Worm (Caenorhabditis elegans): ENCODE results near the gene ins-6.

DNA sequence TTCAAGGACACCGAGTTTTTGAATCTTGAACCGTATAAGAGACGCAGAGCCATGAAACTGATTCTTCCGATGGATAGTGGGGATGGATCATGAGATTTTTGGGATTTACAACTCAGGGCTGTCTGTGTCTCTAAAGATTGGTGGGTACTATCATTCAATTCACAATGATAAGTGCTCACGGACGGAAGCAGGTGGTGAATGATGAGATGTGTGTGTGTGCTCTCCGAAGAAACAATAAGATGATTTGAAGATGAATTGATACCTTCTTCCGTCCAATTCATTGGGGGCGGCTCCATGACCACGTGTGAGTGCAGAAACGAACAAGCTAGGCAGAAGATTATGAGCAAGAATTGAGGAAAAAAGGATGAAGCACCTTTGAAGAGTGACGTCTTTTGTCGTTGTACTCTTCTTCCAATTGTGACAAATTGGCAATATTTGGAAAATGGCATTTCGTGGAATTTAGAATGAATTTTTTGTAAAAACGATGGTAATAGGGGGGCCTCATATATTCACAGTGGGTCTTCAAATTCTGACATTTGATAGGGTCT, 28.4 kb downstream of the ins-6 start:
- TF ChIP-seq him-1 (tag; optimal IDR thresholded peaks at IDR 0.05) (no peak), W03F9.2 (tag; optimal IDR thresholded peaks at IDR 0.05) (no peak)

All from whole organism, L4/young adult.